Worm (Caenorhabditis elegans) whole organism, young adult: ENCODE measurements around the gene C49A9.10.

Source experiments
- B0019.2 ChIP-seq: fragments of 200-800 bp; sonication (Bioruptor generic); conservative IDR thresholded peaks from 2 replicates; pipeline ENCODE4 v1.3.6; 2022; ENCODE audit warnings: missing genetic modification reagents, missing genetic modification characterization, missing compliant biosample characterization
- C06A6.2 ChIP-seq: fragments of 200-800 bp; sonication (Bioruptor generic); conservative IDR thresholded peaks from 2 replicates; pipeline ENCODE4 v1.3.6; 2022; ENCODE audit warnings: missing genetic modification characterization, missing compliant biosample characterization
- C17E4.6 ChIP-seq: fragments of 200-800 bp; sonication (Bioruptor generic); IDR thresholded peaks from 2 replicates; pipeline ENCODE4 v1.3.6; 2022; ENCODE audit warnings: missing genetic modification reagents, missing genetic modification characterization, missing compliant biosample characterization
- D2030.7 ChIP-seq: fragments of 200-800 bp; sonication (Bioruptor generic); IDR thresholded peaks from 2 replicates; pipeline ENCODE4 v1.3.6; 2022; ENCODE audit warnings: missing genetic modification reagents, missing genetic modification characterization, missing compliant biosample characterization
- F39B2.1 ChIP-seq: fragments of 200-800 bp; sonication (Bioruptor generic); IDR thresholded peaks from 2 replicates; pipeline ENCODE4 v1.3.6; 2022; ENCODE audit warnings: missing genetic modification reagents, missing genetic modification characterization, missing compliant biosample characterization
- F49E8.2 ChIP-seq: sonication (generic microtip); optimal IDR thresholded peaks from 3 replicates; lab custom pipeline; 2017; ENCODE audit warnings: missing genetic modification characterization, mild to moderate bottlenecking, missing compliant biosample characterization, antibody characterized with exemption, moderate library complexity; ENCODE audit not compliant: insufficient read depth
- F57A8.1 ChIP-seq: fragments of 200-800 bp; sonication (Bioruptor generic); optimal IDR thresholded peaks from 2 replicates; lab custom pipeline; 2018; ENCODE audit warnings: mild to moderate bottlenecking, missing genetic modification characterization, moderate library complexity, missing compliant biosample characterization
- K11D2.4 ChIP-seq: fragments of 200-800 bp; sonication (Bioruptor generic); IDR thresholded peaks from 2 replicates; pipeline ENCODE4 v1.3.6; 2022; ENCODE audit warnings: missing genetic modification reagents, missing genetic modification characterization, missing compliant biosample characterization
- Y53G8AR.9 ChIP-seq: fragments of 200-800 bp; sonication (Bioruptor generic); conservative IDR thresholded peaks from 2 replicates; pipeline ENCODE4 v1.3.6; 2022; ENCODE audit warnings: missing genetic modification reagents, missing genetic modification characterization, missing compliant biosample characterization
- Y95B8A.8 ChIP-seq: fragments of 200-800 bp; sonication (Bioruptor generic); IDR thresholded peaks from 2 replicates; pipeline ENCODE4 v1.3.6; 2022; ENCODE audit warnings: missing genetic modification reagents, missing genetic modification characterization, missing compliant biosample characterization
- aptf-3 ChIP-seq: fragments of 200-800 bp; sonication (Bioruptor generic); IDR thresholded peaks from 2 replicates; pipeline ENCODE4 v1.3.6; 2022; ENCODE audit warnings: missing genetic modification characterization, missing compliant biosample characterization
- atf-7 ChIP-seq: sonication (generic microtip); optimal IDR thresholded peaks from 2 replicates; lab custom pipeline; 2017; ENCODE audit warnings: mild to moderate bottlenecking, missing genetic modification characterization, missing compliant biosample characterization
- bed-1 ChIP-seq: fragments of 200-800 bp; sonication (Bioruptor generic); IDR thresholded peaks from 2 replicates; pipeline ENCODE4 v1.3.6; 2022; ENCODE audit warnings: missing genetic modification reagents, missing genetic modification characterization, missing compliant biosample characterization
- cebp-2 ChIP-seq: fragments of 200-800 bp; sonication (Bioruptor generic); IDR thresholded peaks from 2 replicates; pipeline ENCODE4 v1.3.6; 2022; ENCODE audit warnings: missing genetic modification characterization, missing compliant biosample characterization
- ceh-100 ChIP-seq: fragments of 200-800 bp; sonication (Bioruptor generic); IDR thresholded peaks from 2 replicates; pipeline ENCODE4 v1.3.6; 2022; ENCODE audit warnings: missing genetic modification reagents, missing genetic modification characterization, missing compliant biosample characterization
- ceh-91 ChIP-seq: fragments of 200-800 bp; sonication (Bioruptor generic); IDR thresholded peaks from 2 replicates; pipeline ENCODE4 v1.3.6; 2022; ENCODE audit warnings: missing genetic modification reagents, missing genetic modification characterization, missing compliant biosample characterization
- dox-1 ChIP-seq: fragments of 200-800 bp; sonication (Bioruptor generic); IDR thresholded peaks from 2 replicates; pipeline ENCODE4 v1.3.6; 2022; ENCODE audit warnings: missing genetic modification reagents, missing genetic modification characterization, missing compliant biosample characterization
- dpff-1 ChIP-seq: sonication (generic microtip); optimal IDR thresholded peaks from 2 replicates; lab custom pipeline; 2017; ENCODE audit warnings: mild to moderate bottlenecking, missing genetic modification characterization, missing compliant biosample characterization
- ekl-4 ChIP-seq: fragments of 200-800 bp; sonication (Bioruptor generic); IDR thresholded peaks from 2 replicates; pipeline ENCODE4 v1.3.6; 2022; ENCODE audit warnings: missing genetic modification reagents, missing genetic modification characterization, missing compliant biosample characterization
- hlh-12 ChIP-seq: sonication (generic microtip); optimal IDR thresholded peaks from 2 replicates; lab custom pipeline; 2016; ENCODE audit warnings: missing genetic modification characterization, missing compliant biosample characterization
- hmg-20 ChIP-seq: fragments of 200-800 bp; sonication (Bioruptor generic); IDR thresholded peaks from 2 replicates; pipeline ENCODE4 v1.3.6; 2022; ENCODE audit warnings: missing genetic modification reagents, missing genetic modification characterization, missing compliant biosample characterization
- lag-1 ChIP-seq: fragments of 200-800 bp; sonication (Bioruptor generic); IDR thresholded peaks from 2 replicates; pipeline ENCODE4 v1.3.6; 2022; ENCODE audit warnings: missing genetic modification reagents, missing genetic modification characterization, missing compliant biosample characterization
- let-526 ChIP-seq: fragments of 200-800 bp; sonication (Bioruptor generic); IDR thresholded peaks from 2 replicates; pipeline ENCODE4 v1.3.6; 2022; ENCODE audit warnings: missing genetic modification reagents, missing genetic modification characterization, missing compliant biosample characterization
- lin-26 ChIP-seq: fragments of 200-800 bp; sonication (Bioruptor generic); IDR thresholded peaks from 2 replicates; pipeline ENCODE4 v1.3.6; 2022; ENCODE audit warnings: missing genetic modification reagents, missing genetic modification characterization, missing compliant biosample characterization
- lin-40 ChIP-seq: sonication (generic microtip); optimal IDR thresholded peaks from 2 replicates; lab custom pipeline; 2016; ENCODE audit warnings: missing genetic modification characterization, mild to moderate bottlenecking, missing compliant biosample characterization, missing genotype, missing genetic modification reagents
- madf-10 ChIP-seq: sonication (generic microtip); optimal IDR thresholded peaks from 2 replicates; lab custom pipeline; 2016; ENCODE audit warnings: mild to moderate bottlenecking, missing genetic modification characterization, missing compliant biosample characterization
- nfya-1 ChIP-seq: sonication (generic microtip); optimal IDR thresholded peaks from 2 replicates; lab custom pipeline; 2017; ENCODE audit warnings: antibody characterized with exemption, missing compliant biosample characterization, missing genetic modification characterization, borderline replicate concordance; ENCODE audit not compliant: insufficient read depth
- nhr-27 ChIP-seq: fragments of 200-800 bp; sonication (Bioruptor generic); optimal IDR thresholded peaks from 2 replicates; lab custom pipeline; 2018; ENCODE audit warnings: mild to moderate bottlenecking, missing genetic modification characterization, moderate library complexity, missing compliant biosample characterization
- nhr-80 ChIP-seq: sonication (generic microtip); optimal IDR thresholded peaks from 2 replicates; lab custom pipeline; 2016; ENCODE audit warnings: missing genetic modification characterization, missing compliant biosample characterization
- pha-4 ChIP-seq: fragments of 150-350 bp; sonication (generic microtip); optimal IDR thresholded peaks from 2 replicates; lab custom pipeline; 2014; ENCODE audit warnings: missing biosample characterization, missing genetic modification reagents, missing genetic modification characterization
- sdz-38 ChIP-seq: sonication (generic microtip); optimal IDR thresholded peaks from 2 replicates; lab custom pipeline; 2016; ENCODE audit warnings: missing genotype, missing genetic modification characterization, missing compliant biosample characterization
- snpc-1.1 ChIP-seq: sonication (generic microtip); optimal IDR thresholded peaks from 2 replicates; lab custom pipeline; 2017; ENCODE audit warnings: missing genetic modification characterization, mild to moderate bottlenecking, missing compliant biosample characterization, antibody characterized with exemption, moderate library complexity, missing genotype, missing genetic modification reagents; ENCODE audit not compliant: insufficient read depth
- snpc-3.4 ChIP-seq: sonication (generic microtip); optimal IDR thresholded peaks from 2 replicates; lab custom pipeline; 2017; ENCODE audit warnings: missing genetic modification characterization, mild to moderate bottlenecking, missing compliant biosample characterization, antibody characterized with exemption, moderate library complexity, missing genotype, missing genetic modification reagents
- somi-1 ChIP-seq: fragments of 200-800 bp; sonication (Bioruptor generic); optimal IDR thresholded peaks from 2 replicates; lab custom pipeline; 2018; ENCODE audit warnings: mild to moderate bottlenecking, missing genetic modification characterization, missing compliant biosample characterization
- unc-62 ChIP-seq: fragments of 150-350 bp; optimal IDR thresholded peaks from 2 replicates; lab custom pipeline; 2014; ENCODE audit warnings: missing biosample characterization, missing genetic modification reagents, missing genetic modification characterization
- ztf-18 ChIP-seq: sonication (generic microtip); optimal IDR thresholded peaks from 2 replicates; lab custom pipeline; 2016; ENCODE audit warnings: missing genotype, mild to moderate bottlenecking, missing genetic modification characterization, missing compliant biosample characterization
- ztf-22 ChIP-seq: fragments of 200-800 bp; sonication (Bioruptor generic); optimal IDR thresholded peaks from 2 replicates; lab custom pipeline; 2018; ENCODE audit warnings: mild to moderate bottlenecking, missing genetic modification characterization, moderate library complexity, missing compliant biosample characterization
- ztf-25 ChIP-seq: fragments of 200-800 bp; sonication (Bioruptor generic); IDR thresholded peaks from 2 replicates; pipeline ENCODE4 v1.3.6; 2022; ENCODE audit warnings: missing genetic modification reagents, missing genetic modification characterization, missing compliant biosample characterization
- ztf-6 ChIP-seq: fragments of 200-800 bp; sonication (Bioruptor generic); IDR thresholded peaks from 2 replicates; pipeline ENCODE4 v1.3.6; 2022; ENCODE audit warnings: missing genetic modification reagents, missing genetic modification characterization, missing compliant biosample characterization

C49A9.10 gene

DNA sequence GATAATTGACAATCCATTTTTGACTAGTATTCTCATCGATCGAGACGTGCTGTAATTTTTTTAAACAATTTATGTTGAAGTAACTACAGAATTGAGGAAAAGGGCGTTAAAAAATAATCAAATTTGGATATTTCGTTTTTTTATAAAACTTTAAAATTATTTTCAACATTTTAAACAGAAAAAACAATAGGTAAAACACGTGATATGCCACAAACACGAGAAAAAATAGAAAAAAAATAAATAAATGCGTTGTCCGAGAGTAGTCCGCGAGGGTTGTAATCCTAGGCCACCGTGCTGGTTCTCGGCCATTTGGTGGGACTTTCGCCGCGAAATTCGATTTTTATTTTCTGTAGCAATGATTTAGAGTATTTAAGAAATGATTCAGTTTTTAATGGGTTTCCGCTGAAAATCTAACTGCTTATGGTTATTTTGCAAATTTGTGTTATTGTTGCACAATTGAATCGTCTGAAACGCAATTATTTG, at the start of gene C49A9.10 (continued):
- TF ChIP-seq lin-40 (tag; lab: Kevin White, UChicago) (peak; percentile 74), ztf-18 (tag; lab: Kevin White, UChicago) (no peak), cebp-2 (GFP tag; lab: Robert Waterston, UW) (0 out of 2 replicates have a peak, but pooled peaks have one; percentile 74), nhr-80 (tag; lab: Kevin White, UChicago) (peak; percentile 3), K11D2.4 (GFP tag; lab: Robert Waterston, UW) (no peak; the same call in 1 of the 2 replicates), lin-26 (no peak), F39B2.1 (GFP tag; lab: Robert Waterston, UW) (no peak), ztf-25 (0 out of 2 replicates have a peak, but pooled peaks have one; percentile 34), let-526 (peak; percentile 89), ekl-4 (GFP tag; lab: Robert Waterston, UW) (peak; percentile 58; the same call in 1 of the 2 replicates), F49E8.2 (tag; lab: Kevin White, UChicago) (peak; percentile 48), ztf-22 (no peak), nfya-1 (tag; lab: Kevin White, UChicago) (no peak), C17E4.6 (GFP tag; lab: Robert Waterston, UW) (no peak), nhr-27 (tag; lab: Kevin White, UChicago) (no peak), snpc-1.1 (tag; lab: Kevin White, UChicago) (no peak), somi-1 (GFP tag; lab: Kevin White, UChicago) (peak; percentile 20), pha-4 (tag; lab: Kevin White, UChicago) (peak; percentile 57), atf-7 (tag; lab: Kevin White, UChicago) (peak; percentile 53), unc-62 (GFP tag; lab: Kevin White, UChicago) (no peak), snpc-3.4 (tag; lab: Kevin White, UChicago) (no peak), ztf-6 (GFP tag; lab: Robert Waterston, UW) (no peak), D2030.7 (peak; percentile 45; the same call in 1 of the 2 replicates), dox-1 (GFP tag; lab: Robert Waterston, UW) (no peak; the same call in 1 of the 2 replicates), ceh-100 (GFP tag; lab: Robert Waterston, UW) (0 out of 2 replicates have a peak, but pooled peaks have one; percentile 39), Y95B8A.8 (GFP tag; lab: Robert Waterston, UW) (no peak), hmg-20 (peak; percentile 65), hlh-12 (no peak), aptf-3 (GFP tag; lab: Robert Waterston, UW) (no peak), Y53G8AR.9 (GFP tag; lab: Robert Waterston, UW) (0 out of 2 replicates have a peak, but pooled peaks have one; percentile 49), dpff-1 (no peak)

DNA sequence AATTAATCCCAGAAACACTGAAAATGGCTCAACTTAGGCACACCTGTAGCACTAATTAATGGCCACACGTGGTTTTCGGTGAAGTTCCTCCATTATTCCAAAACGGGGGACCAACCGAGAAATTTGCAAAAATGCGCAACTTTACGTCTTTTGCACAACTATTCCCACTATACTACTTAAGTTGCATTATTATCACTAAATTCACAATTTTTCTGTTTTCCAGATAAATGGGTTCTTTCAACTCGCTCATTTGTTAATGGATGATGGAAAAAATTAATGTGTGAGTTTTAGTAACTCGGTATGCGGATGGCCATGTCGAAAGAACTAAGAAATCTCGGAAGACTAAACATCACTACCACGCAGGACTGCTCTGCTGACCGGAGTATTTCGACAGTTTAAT, 48.5 kb upstream of the C49A9.10 start, which contains the start of gene T13A10.64:
T13A10.64 (plus strand) TSS at position 301 of the 400 bp plus-strand sequence.
- TF ChIP-seq lin-26 (no peak), B0019.2 (GFP tag; lab: Robert Waterston, UW) (no peak), ztf-22 (no peak), ceh-91 (GFP tag; lab: Robert Waterston, UW) (no peak), bed-1 (GFP tag; lab: Robert Waterston, UW) (no peak), lag-1 (GFP tag; lab: Robert Waterston, UW) (no peak), sdz-38 (tag; lab: Kevin White, UChicago) (no peak), C06A6.2 (GFP tag; lab: Robert Waterston, UW) (no peak), F57A8.1 (no peak), madf-10 (tag; lab: Kevin White, UChicago) (no peak)
